Fruit fly (Drosophila melanogaster) whole organism, pupa: ENCODE results near the gene Wnt4.

ENCODE experiments used
- CG15710 ChIP-seq: fragments of 200-800 bp; sonication (Bioruptor generic); optimal IDR thresholded peaks from 2 replicates; lab custom pipeline; 2018; ENCODE audit warnings: missing biosample characterization, mild to moderate bottlenecking, missing genetic modification characterization, moderate library complexity
- CG32121 ChIP-seq: fragments of 200-800 bp; sonication (Bioruptor generic); IDR thresholded peaks from 2 replicates; pipeline ENCODE4 v1.3.6; 2022; ENCODE audit warnings: missing biosample characterization, missing genetic modification characterization
- CG34367 ChIP-seq: fragments of 200-800 bp; sonication (Bioruptor generic); optimal IDR thresholded peaks from 2 replicates; lab custom pipeline; 2018; ENCODE audit warnings: missing biosample characterization, mild to moderate bottlenecking, missing genetic modification characterization
- CG8301 ChIP-seq: fragments of 200-800 bp; sonication (Bioruptor generic); optimal IDR thresholded peaks from 2 replicates; lab custom pipeline; 2018; ENCODE audit warnings: missing biosample characterization, mild to moderate bottlenecking, missing genetic modification characterization
- D1 ChIP-seq: fragments of 200-800 bp; sonication (Bioruptor generic); optimal IDR thresholded peaks from 2 replicates; lab custom pipeline; 2018; ENCODE audit warnings: missing biosample characterization, mild to moderate bottlenecking, missing genetic modification characterization, moderate library complexity
- EcR ChIP-seq: fragments of 200-800 bp; sonication (Bioruptor generic); optimal IDR thresholded peaks from 3 replicates; lab custom pipeline; 2019; ENCODE audit warnings: missing biosample characterization, missing genetic modification characterization, mild to moderate bottlenecking, moderate library complexity, missing genetic modification reagents
- Pif1A ChIP-seq: fragments of 200-800 bp; sonication (Bioruptor generic); optimal IDR thresholded peaks from 3 replicates; lab custom pipeline; 2016; ENCODE audit warnings: missing biosample characterization, missing genetic modification characterization
- Pif1B ChIP-seq: fragments of 200-800 bp; sonication (Bioruptor generic); optimal IDR thresholded peaks from 3 replicates; lab custom pipeline; 2016; ENCODE audit warnings: missing biosample characterization, missing genetic modification characterization

DNA sequence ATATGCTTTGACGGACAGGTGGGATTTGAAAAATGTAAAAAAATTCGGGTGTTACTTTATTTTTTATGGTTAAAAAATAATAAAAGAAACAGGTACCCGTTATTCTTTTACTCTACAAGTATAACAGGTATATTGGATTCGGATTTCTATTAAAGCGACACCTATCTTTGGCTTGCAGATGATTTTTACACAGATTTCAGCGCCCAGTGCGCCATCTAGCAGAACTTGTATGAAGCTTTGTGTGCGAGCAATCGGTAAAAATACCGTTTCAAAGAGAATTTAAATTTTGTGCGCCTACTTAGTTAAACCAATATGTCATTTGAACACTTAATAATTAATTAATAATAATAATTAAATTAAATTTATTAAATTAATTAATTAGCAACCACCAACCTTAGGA lies 18.9 kb downstream of the Wnt4 start:
- TF ChIP-seq CG8301 (tag; lab: Kevin White, UChicago) (no peak), Pif1B (GFP tag; lab: Kevin White, UChicago) (no peak), Pif1A (no peak), EcR (GFP tag; lab: Kevin White, UChicago) (no peak), CG32121 (GFP tag; lab: Robert Waterston, UW) (no peak), CG34367 (no peak), D1 (tag; lab: Kevin White, UChicago) (peak; percentile 59), CG15710 (tag; lab: Kevin White, UChicago) (no peak)
